Fruit fly (Drosophila melanogaster) whole organism, embryonic: ENCODE results near the gene CG43815.

ENCODE experiments used
- ATbp ChIP-seq: fragments of 200-800 bp; sonication (Bioruptor generic); optimal IDR thresholded peaks from 2 replicates; lab custom pipeline; 2017; ENCODE audit warnings: missing biosample characterization, mild to moderate bottlenecking, missing genetic modification characterization, missing genetic modification reagents
- CG10321 ChIP-seq: fragments of 200-800 bp; sonication (Bioruptor generic); IDR thresholded peaks from 2 replicates; pipeline ENCODE4 v1.3.6; 2022; ENCODE audit warnings: missing biosample characterization, missing genetic modification characterization
- CG10431 ChIP-seq: fragments of 200-800 bp; sonication (Bioruptor generic); optimal IDR thresholded peaks from 3 replicates; lab custom pipeline; 2018; ENCODE audit warnings: missing biosample characterization, mild to moderate bottlenecking, missing genetic modification characterization
- CG11398 ChIP-seq: fragments of 200-800 bp; sonication (Bioruptor generic); optimal IDR thresholded peaks from 2 replicates; lab custom pipeline; 2016; ENCODE audit warnings: missing biosample characterization, missing genetic modification characterization
- CG12219 ChIP-seq: fragments of 200-800 bp; sonication (Bioruptor generic); optimal IDR thresholded peaks from 3 replicates; lab custom pipeline; 2018; ENCODE audit warnings: missing biosample characterization, mild to moderate bottlenecking, missing genetic modification characterization
- CG13775 ChIP-seq: fragments of 200-800 bp; sonication (Bioruptor generic); optimal IDR thresholded peaks from 3 replicates; lab custom pipeline; 2017; ENCODE audit warnings: missing biosample characterization, mild to moderate bottlenecking, missing genetic modification characterization
- CG14014 ChIP-seq: fragments of 200-800 bp; sonication (Bioruptor generic); IDR thresholded peaks from 2 replicates; pipeline ENCODE4 v1.3.6; 2022; ENCODE audit warnings: missing biosample characterization, missing genetic modification characterization
- CG14710 ChIP-seq: fragments of 200-800 bp; sonication (Bioruptor generic); optimal IDR thresholded peaks from 3 replicates; lab custom pipeline; 2019; ENCODE audit warnings: missing biosample characterization, mild to moderate bottlenecking, missing genetic modification characterization, moderate library complexity
- CG14965 ChIP-seq: fragments of 200-800 bp; sonication (Bioruptor generic); optimal IDR thresholded peaks from 2 replicates; lab custom pipeline; 2016; ENCODE audit warnings: missing biosample characterization, missing genetic modification characterization, borderline replicate concordance
- CG1603 ChIP-seq: fragments of 200-800 bp; sonication (Bioruptor generic); optimal IDR thresholded peaks from 2 replicates; lab custom pipeline; 2019; ENCODE audit warnings: missing biosample characterization, mild to moderate bottlenecking, missing genetic modification characterization, moderate library complexity
- CG17568 ChIP-seq: fragments of 200-800 bp; sonication (Bioruptor generic); optimal IDR thresholded peaks from 2 replicates; lab custom pipeline; 2018; ENCODE audit warnings: missing biosample characterization, mild to moderate bottlenecking, missing genetic modification characterization, moderate library complexity
- CG1832 ChIP-seq: fragments of 200-800 bp; sonication (Bioruptor generic); optimal IDR thresholded peaks from 2 replicates; lab custom pipeline; 2017; ENCODE audit warnings: missing biosample characterization, mild to moderate bottlenecking, missing genetic modification characterization, inconsistent platforms
- CG18599 ChIP-seq: fragments of 200-800 bp; sonication (Bioruptor generic); optimal IDR thresholded peaks from 3 replicates; lab custom pipeline; 2017; ENCODE audit warnings: missing biosample characterization, missing genetic modification characterization, mild to moderate bottlenecking, moderate library complexity, missing genetic modification reagents
- CG2129 ChIP-seq: fragments of 200-800 bp; sonication (Bioruptor generic); IDR thresholded peaks from 2 replicates; pipeline ENCODE4 v1.3.6; 2022; ENCODE audit warnings: missing biosample characterization, missing genetic modification characterization; ENCODE audit not compliant: partially characterized antibody
- CG30403 ChIP-seq: fragments of 200-800 bp; sonication (Bioruptor generic); optimal IDR thresholded peaks from 3 replicates; lab custom pipeline; 2016; ENCODE audit warnings: missing biosample characterization, missing genetic modification characterization
- CG31388 ChIP-seq: fragments of 200-800 bp; sonication (Bioruptor generic); optimal IDR thresholded peaks from 2 replicates; lab custom pipeline; 2016; ENCODE audit warnings: missing biosample characterization, missing genetic modification characterization
- CG4820 ChIP-seq: fragments of 200-800 bp; sonication (Bioruptor generic); optimal IDR thresholded peaks from 3 replicates; lab custom pipeline; 2016; ENCODE audit warnings: missing biosample characterization, missing genetic modification characterization
- CG6272 ChIP-seq: fragments of 200-800 bp; sonication (Bioruptor generic); IDR thresholded peaks from 2 replicates; pipeline ENCODE4 v1.3.6; 2022; ENCODE audit warnings: missing biosample characterization, missing genetic modification characterization
- CG6683 ChIP-seq: fragments of 200-800 bp; sonication (Bioruptor generic); optimal IDR thresholded peaks from 2 replicates; lab custom pipeline; 2017; ENCODE audit warnings: missing biosample characterization, mild to moderate bottlenecking, missing genetic modification characterization, missing genetic modification reagents
- CG6791 ChIP-seq: fragments of 200-800 bp; sonication (Bioruptor generic); IDR thresholded peaks from 3 replicates; pipeline ENCODE4 v1.3.6; 2022; ENCODE audit warnings: missing biosample characterization, missing genetic modification characterization; ENCODE audit not compliant: partially characterized antibody
- CG6813 ChIP-seq: fragments of 200-800 bp; sonication (Bioruptor generic); optimal IDR thresholded peaks from 2 replicates; lab custom pipeline; 2017; ENCODE audit warnings: missing biosample characterization, missing genetic modification characterization, mild to moderate bottlenecking, moderate library complexity, missing genetic modification reagents
- CG6854 ChIP-seq: fragments of 200-800 bp; sonication (Bioruptor generic); optimal IDR thresholded peaks from 3 replicates; lab custom pipeline; 2017; ENCODE audit warnings: missing biosample characterization, mild to moderate bottlenecking, missing genetic modification characterization
- CG8290 ChIP-seq, 3 experiments: fragments of 200-800 bp; sonication (Bioruptor generic); optimal IDR thresholded peaks; 2 replicates each; lab custom pipeline; 2016 to 2019; ENCODE audit warnings: missing biosample characterization in 3 of 3, missing genetic modification characterization in 3 of 3, mild to moderate bottlenecking in 2 of 3, moderate library complexity in 1 of 3
- CG9817 ChIP-seq: fragments of 200-800 bp; sonication (Bioruptor generic); optimal IDR thresholded peaks from 2 replicates; lab custom pipeline; 2018; ENCODE audit warnings: missing biosample characterization, mild to moderate bottlenecking, missing genetic modification characterization, moderate library complexity
- D19A ChIP-seq: fragments of 200-800 bp; optimal IDR thresholded peaks from 3 replicates; lab custom pipeline; 2019; ENCODE audit warnings: missing biosample characterization, mild to moderate bottlenecking, missing genetic modification characterization, moderate library complexity
- Fer1 ChIP-seq: fragments of 200-800 bp; sonication (Bioruptor generic); optimal IDR thresholded peaks from 2 replicates; lab custom pipeline; 2017; ENCODE audit warnings: missing biosample characterization, mild to moderate bottlenecking, missing genetic modification characterization
- H15 ChIP-seq: fragments of 200-800 bp; sonication (Bioruptor generic); IDR thresholded peaks from 3 replicates; pipeline ENCODE4 v1.3.6; 2022; ENCODE audit warnings: missing biosample characterization, missing genetic modification characterization
- NFAT ChIP-seq: fragments of 200-800 bp; sonication (Bioruptor generic); IDR thresholded peaks from 2 replicates; pipeline ENCODE4 v1.3.6; 2022; ENCODE audit warnings: missing biosample characterization, missing genetic modification characterization
- Sox102F ChIP-seq: fragments of 200-800 bp; sonication (Bioruptor generic); optimal IDR thresholded peaks from 2 replicates; lab custom pipeline; 2018; ENCODE audit warnings: missing biosample characterization, mild to moderate bottlenecking, missing genetic modification characterization, moderate library complexity
- Sry-β ChIP-seq: fragments of 200-800 bp; sonication (Bioruptor generic); optimal IDR thresholded peaks from 2 replicates; lab custom pipeline; 2018; ENCODE audit warnings: missing biosample characterization, mild to moderate bottlenecking, missing genetic modification characterization, moderate library complexity
- caup ChIP-seq: fragments of 200-800 bp; sonication (Bioruptor generic); optimal IDR thresholded peaks from 3 replicates; lab custom pipeline; 2017; ENCODE audit warnings: missing biosample characterization, mild to moderate bottlenecking, missing genetic modification characterization, moderate library complexity; ENCODE audit not compliant: severe bottlenecking
- ems ChIP-seq: fragments of 200-800 bp; sonication (Bioruptor generic); optimal IDR thresholded peaks from 3 replicates; lab custom pipeline; 2016; ENCODE audit warnings: missing biosample characterization, missing genetic modification characterization
- en ChIP-seq: fragments of 200-800 bp; sonication (Bioruptor generic); optimal IDR thresholded peaks from 2 replicates; lab custom pipeline; 2016; ENCODE audit warnings: missing biosample characterization, missing genetic modification characterization
- ftz-f1 ChIP-seq: fragments of 200-800 bp; sonication (Bioruptor generic); optimal IDR thresholded peaks from 2 replicates; lab custom pipeline; 2016; ENCODE audit warnings: missing biosample characterization, missing genetic modification characterization
- gcm2 ChIP-seq: fragments of 200-800 bp; sonication (Bioruptor generic); optimal IDR thresholded peaks from 2 replicates; lab custom pipeline; 2016; ENCODE audit warnings: missing biosample characterization, missing genetic modification characterization
- ken ChIP-seq: fragments of 200-800 bp; sonication (Bioruptor generic); IDR thresholded peaks from 3 replicates; pipeline ENCODE4 v1.3.6; 2022; ENCODE audit warnings: missing biosample characterization, missing genetic modification characterization
- lab ChIP-seq: fragments of 200-800 bp; sonication (Bioruptor generic); optimal IDR thresholded peaks from 3 replicates; lab custom pipeline; 2017; ENCODE audit warnings: missing biosample characterization, missing genetic modification characterization, mild to moderate bottlenecking, moderate library complexity, missing genetic modification reagents
- lbe ChIP-seq: fragments of 200-800 bp; sonication (Bioruptor generic); optimal IDR thresholded peaks from 2 replicates; lab custom pipeline; 2016; ENCODE audit warnings: missing biosample characterization, mild to moderate bottlenecking, missing genetic modification characterization
- org-1 ChIP-seq: fragments of 200-800 bp; sonication (Bioruptor generic); optimal IDR thresholded peaks from 2 replicates; lab custom pipeline; 2017; ENCODE audit warnings: missing biosample characterization, missing genetic modification characterization
- pan ChIP-seq, 4 experiments: fragments of >200 bp in 3 of 4; fragments of 200-800 bp in 1 of 4; sonication (Bioruptor generic) in 1 of 4; optimal IDR thresholded peaks in 3 of 4; IDR thresholded peaks in 1 of 4; 2 replicates each; pipeline versions ENCODE4 v1.3.6 to Lab custom; 2017 to 2022; ENCODE audit warnings: missing biosample characterization in 2 of 4, missing genetic modification characterization in 2 of 4, mixed read lengths in 1 of 4
- peb ChIP-seq: fragments of 200-800 bp; sonication (Bioruptor generic); IDR thresholded peaks from 2 replicates; pipeline ENCODE4 v1.3.6; 2022; ENCODE audit warnings: missing biosample characterization, missing genetic modification characterization
- pnt ChIP-seq: fragments of 200-800 bp; sonication (Bioruptor generic); optimal IDR thresholded peaks from 3 replicates; lab custom pipeline; 2016; ENCODE audit warnings: missing biosample characterization, missing genetic modification characterization
- psq ChIP-seq: fragments of 200-800 bp; sonication (Bioruptor generic); optimal IDR thresholded peaks from 2 replicates; lab custom pipeline; 2017; ENCODE audit warnings: missing biosample characterization, missing genetic modification characterization
- ranshi ChIP-seq: fragments of 200-800 bp; sonication (Bioruptor generic); IDR thresholded peaks from 2 replicates; pipeline ENCODE4 v1.3.6; 2022; ENCODE audit warnings: missing biosample characterization, missing genetic modification characterization
- ro ChIP-seq: fragments of 200-800 bp; sonication (Bioruptor generic); IDR thresholded peaks from 2 replicates; pipeline ENCODE4 v1.3.6; 2022; ENCODE audit warnings: missing biosample characterization, missing genetic modification characterization
- scrt ChIP-seq: fragments of 200-800 bp; sonication (Bioruptor generic); optimal IDR thresholded peaks from 2 replicates; lab custom pipeline; 2018; ENCODE audit warnings: missing biosample characterization, mild to moderate bottlenecking, missing genetic modification characterization, moderate library complexity
- stwl ChIP-seq: fragments of 200-800 bp; sonication (Bioruptor generic); optimal IDR thresholded peaks from 3 replicates; lab custom pipeline; 2018; ENCODE audit warnings: missing biosample characterization, mild to moderate bottlenecking, missing genetic modification characterization, moderate library complexity
- tx ChIP-seq: fragments of 200-800 bp; sonication (Bioruptor generic); optimal IDR thresholded peaks from 2 replicates; lab custom pipeline; 2016; ENCODE audit warnings: missing biosample characterization, missing genetic modification characterization
- zf30C ChIP-seq: fragments of 200-800 bp; sonication (Bioruptor generic); optimal IDR thresholded peaks from 3 replicates; lab custom pipeline; 2018; ENCODE audit warnings: missing biosample characterization, mild to moderate bottlenecking, missing genetic modification characterization

Gene CG43815

dm6 chr2L:3573907-3574306, 2.1 kb upstream of the CG43815 start (continued):
- peak; percentile 82 for TF ChIP-seq ems (GFP tag; lab: Kevin White, UChicago)
- TF ChIP-seq NFAT = no peak
- TF ChIP-seq zf30C (GFP tag; lab: Kevin White, UChicago) = peak; percentile 52
- peak; percentile 23 for TF ChIP-seq scrt
- peak; percentile 82 for TF ChIP-seq pnt (GFP tag; lab: Kevin White, UChicago)
- TF ChIP-seq CG18599 = peak; percentile 31
- TF ChIP-seq CG6854 (GFP tag; lab: Kevin White, UChicago) = no peak
- TF ChIP-seq caup (GFP tag; lab: Kevin White, UChicago) = peak; percentile 22
- peak; percentile 84 for TF ChIP-seq ken (GFP tag; lab: Robert Waterston, UW)
- peak; percentile 65 for TF ChIP-seq CG30403
- TF ChIP-seq lbe (GFP tag; lab: Kevin White, UChicago) = no peak
- TF ChIP-seq CG17568 (GFP tag; lab: Kevin White, UChicago) = peak; percentile 10
- peak; percentile 82 for TF ChIP-seq H15 (GFP tag; lab: Robert Waterston, UW)
- TF ChIP-seq CG6791 (GFP tag; lab: Robert Waterston, UW) = no peak
- TF ChIP-seq tx (GFP tag; lab: Kevin White, UChicago) = peak; percentile 36
- TF ChIP-seq CG11398 (GFP tag; lab: Kevin White, UChicago) = peak; percentile 47
- TF ChIP-seq CG10431 (GFP tag; lab: Kevin White, UChicago) = peak; percentile 61
- TF ChIP-seq gcm2 (GFP tag; lab: Kevin White, UChicago) = peak; percentile 45
- no peak for TF ChIP-seq CG6813
- TF ChIP-seq ftz-f1 (GFP tag; lab: Kevin White, UChicago) = no peak
- TF ChIP-seq pan (optimal IDR thresholded peaks at IDR 0.05; lab: Kevin White, UChicago) = no peak
- peak in 1 of 2 experiments; percentile 83 for TF ChIP-seq pan (GFP tag; optimal IDR thresholded peaks at IDR 0.05 in 1 of 2, IDR thresholded peaks at IDR 0.05 in 1 of 2)
- TF ChIP-seq CG1832 (GFP tag; lab: Kevin White, UChicago) = no peak
- peak; percentile 49 for TF ChIP-seq CG9817 (tag; lab: Kevin White, UChicago)
- TF ChIP-seq CG10321 (GFP tag; lab: Robert Waterston, UW) = no peak
- TF ChIP-seq en (GFP tag; lab: Kevin White, UChicago) = peak; percentile 39
- no peak for TF ChIP-seq CG6683 (GFP tag; lab: Kevin White, UChicago)
- no peak for TF ChIP-seq CG2129 (GFP tag; lab: Robert Waterston, UW)
- peak; percentile 95 for TF ChIP-seq CG1603 (tag; lab: Kevin White, UChicago)
- TF ChIP-seq ro (GFP tag; lab: Robert Waterston, UW) = peak; percentile 31; the same call in 1 of the 2 replicates
- TF ChIP-seq CG8290 (GFP tag; optimal IDR thresholded peaks at IDR 0.05; lab: Kevin White, UChicago) = peak; percentile 62
- TF ChIP-seq CG8290 (tag; optimal IDR thresholded peaks at IDR 0.05; lab: Kevin White, UChicago) = peak; percentile 16 to 79
- TF ChIP-seq CG31388 (GFP tag; lab: Kevin White, UChicago) = peak; percentile 53
- TF ChIP-seq CG14014 = peak; percentile 67
- no peak for TF ChIP-seq Fer1 (GFP tag; lab: Kevin White, UChicago)
- TF ChIP-seq CG14965 (GFP tag; lab: Kevin White, UChicago) = no peak
- TF ChIP-seq psq (GFP tag; lab: Kevin White, UChicago) = peak; percentile 7
- peak; percentile 74 for TF ChIP-seq CG14710 (tag; lab: Kevin White, UChicago)
- peak; percentile 79 for TF ChIP-seq ranshi (GFP tag; lab: Robert Waterston, UW)
- TF ChIP-seq CG12219 = peak; percentile 81
- peak; percentile 72 for TF ChIP-seq CG13775 (GFP tag; lab: Kevin White, UChicago)
- TF ChIP-seq D19A (tag; lab: Kevin White, UChicago) = peak; percentile 79
- TF ChIP-seq org-1 (GFP tag; lab: Kevin White, UChicago) = peak; percentile 55
- TF ChIP-seq lab (GFP tag; lab: Kevin White, UChicago) = peak; percentile 46
- TF ChIP-seq CG6272 (GFP tag; lab: Robert Waterston, UW) = peak; percentile 77
- peak; percentile 27 for TF ChIP-seq Sry-β (GFP tag; lab: Kevin White, UChicago)
- TF ChIP-seq ATbp (GFP tag; lab: Kevin White, UChicago) = peak; percentile 79
- peak; percentile 89 for TF ChIP-seq CG4820 (GFP tag; lab: Kevin White, UChicago)
- TF ChIP-seq peb = peak; percentile 75
- peak; percentile 82 for TF ChIP-seq Sox102F
- no peak for TF ChIP-seq stwl
